Fruit fly (Drosophila melanogaster) whole organism, adult: ENCODE measurements around the gene Cow.

Source experiments
- CG11617 ChIP-seq: fragments of 200-800 bp; sonication (Bioruptor generic); optimal IDR thresholded peaks from 2 replicates; lab custom pipeline; 2017; ENCODE audit warnings: mild to moderate bottlenecking, missing biosample characterization, missing genetic modification reagents, missing genetic modification characterization
- CG12768 ChIP-seq: fragments of 200-800 bp; sonication (Bioruptor generic); optimal IDR thresholded peaks from 2 replicates; lab custom pipeline; 2017; ENCODE audit warnings: missing biosample characterization, missing genetic modification characterization, mild to moderate bottlenecking, moderate library complexity, missing genetic modification reagents
- CG14711 ChIP-seq: fragments of 200-800 bp; sonication (Bioruptor generic); optimal IDR thresholded peaks from 2 replicates; lab custom pipeline; 2018; ENCODE audit warnings: missing biosample characterization, mild to moderate bottlenecking, missing genetic modification characterization, moderate library complexity
- CG1620 ChIP-seq: fragments of 200-800 bp; sonication (Bioruptor generic); optimal IDR thresholded peaks from 2 replicates; lab custom pipeline; 2016; ENCODE audit warnings: missing biosample characterization, missing genetic modification characterization
- CG33017 ChIP-seq: fragments of 200-800 bp; sonication (Bioruptor generic); optimal IDR thresholded peaks from 2 replicates; lab custom pipeline; 2018; ENCODE audit warnings: missing biosample characterization, mild to moderate bottlenecking, missing genetic modification characterization, moderate library complexity
- CG5204 ChIP-seq: fragments of 200-800 bp; sonication (Bioruptor generic); optimal IDR thresholded peaks from 2 replicates; lab custom pipeline; 2016; ENCODE audit warnings: missing biosample characterization, missing genetic modification characterization
- CG7045 ChIP-seq: fragments of 200-800 bp; sonication (Bioruptor generic); optimal IDR thresholded peaks from 2 replicates; lab custom pipeline; 2017; ENCODE audit warnings: missing biosample characterization, mild to moderate bottlenecking, missing genetic modification characterization
- CG7101 ChIP-seq: fragments of 200-800 bp; sonication (Bioruptor generic); optimal IDR thresholded peaks from 2 replicates; lab custom pipeline; 2018; ENCODE audit warnings: missing biosample characterization, mild to moderate bottlenecking, missing genetic modification characterization, moderate library complexity
- Clk ChIP-seq: fragments of 200-800 bp; sonication (Bioruptor generic); optimal IDR thresholded peaks from 2 replicates; lab custom pipeline; 2017; ENCODE audit warnings: missing biosample characterization, missing genetic modification characterization
- Crg-1 ChIP-seq: fragments of 200-800 bp; sonication (Bioruptor generic); optimal IDR thresholded peaks from 2 replicates; lab custom pipeline; 2016; ENCODE audit warnings: missing biosample characterization, missing genetic modification characterization
- Hr96 ChIP-seq: fragments of 200-800 bp; sonication (Bioruptor generic); optimal IDR thresholded peaks from 2 replicates; lab custom pipeline; 2016; ENCODE audit warnings: missing biosample characterization, missing genetic modification characterization
- Mnt ChIP-seq: fragments of 200-800 bp; sonication (Bioruptor generic); optimal IDR thresholded peaks from 2 replicates; lab custom pipeline; 2016; ENCODE audit warnings: missing biosample characterization, mild to moderate bottlenecking, missing genetic modification characterization
- bab1 ChIP-seq: fragments of 200-800 bp; sonication (Bioruptor generic); optimal IDR thresholded peaks from 3 replicates; lab custom pipeline; 2019; ENCODE audit warnings: missing biosample characterization, mild to moderate bottlenecking, missing genetic modification characterization, moderate library complexity
- cic ChIP-seq: fragments of 200-800 bp; sonication (Bioruptor generic); optimal IDR thresholded peaks from 2 replicates; lab custom pipeline; 2017; ENCODE audit warnings: missing biosample characterization, mild to moderate bottlenecking, missing genetic modification characterization, moderate library complexity
- cnc ChIP-seq, 2 experiments: fragments of >200 bp; optimal IDR thresholded peaks; 2 replicates each; lab custom pipeline; 2017
- kay ChIP-seq: fragments of 200-800 bp; sonication (Bioruptor generic); peaks from one replicate; lab custom pipeline; 2016; ENCODE audit warnings: missing biosample characterization, missing genetic modification characterization, borderline replicate concordance
- ovo ChIP-seq: fragments of 200-800 bp; sonication (Bioruptor generic); optimal IDR thresholded peaks from 2 replicates; lab custom pipeline; 2016; ENCODE audit warnings: missing biosample characterization, missing genetic modification characterization
- pad ChIP-seq: fragments of 200-800 bp; sonication (Bioruptor generic); optimal IDR thresholded peaks from 3 replicates; lab custom pipeline; 2017; ENCODE audit warnings: missing biosample characterization, missing genetic modification characterization, mild to moderate bottlenecking, moderate library complexity, missing genetic modification reagents
- tj ChIP-seq: fragments of 200-800 bp; sonication (Bioruptor generic); optimal IDR thresholded peaks from 3 replicates; lab custom pipeline; 2017; ENCODE audit warnings: missing biosample characterization, mild to moderate bottlenecking, missing genetic modification characterization, moderate library complexity
- toe ChIP-seq: fragments of 200-800 bp; sonication (Bioruptor generic); optimal IDR thresholded peaks from 2 replicates; lab custom pipeline; 2016; ENCODE audit warnings: missing biosample characterization, missing genetic modification characterization

Cow gene

dm6 chr3R:23074480-23074879 lies 38.0 kb downstream of the Cow start:
- no peak for TF ChIP-seq CG14711 (tag; lab: Kevin White, UChicago)
- TF ChIP-seq ovo (GFP tag; lab: Kevin White, UChicago): no peak
- no peak for TF ChIP-seq CG12768
- no peak for TF ChIP-seq CG33017 (tag; lab: Kevin White, UChicago)
- no peak for TF ChIP-seq toe
- no peak for TF ChIP-seq pad

- TF ChIP-seq Clk (GFP tag; lab: Kevin White, UChicago) (peak; percentile 60), tj (GFP tag; lab: Kevin White, UChicago) (peak; percentile 39), CG7045 (GFP tag; lab: Kevin White, UChicago) (peak; percentile 76), toe (peak; percentile 63), Crg-1 (no peak), CG14711 (tag; lab: Kevin White, UChicago) (peak; percentile 3), kay (GFP tag; lab: Kevin White, UChicago) (peak; percentile 69), CG11617 (GFP tag; lab: Kevin White, UChicago) (peak; percentile 76), CG7101 (tag; lab: Kevin White, UChicago) (peak; percentile 54), Hr96 (GFP tag; lab: Kevin White, UChicago) (peak; percentile 25), CG33017 (tag; lab: Kevin White, UChicago) (peak; percentile 59), pad (peak; percentile 30), CG5204 (GFP tag; lab: Kevin White, UChicago) (peak; percentile 74), CG1620 (no peak), ovo (GFP tag; lab: Kevin White, UChicago) (no peak), bab1 (GFP tag; lab: Kevin White, UChicago) (no peak), cnc (optimal IDR thresholded peaks at IDR 0.05; lab: Kevin White, UChicago) (peak in 1 of 2 experiments; percentile 77), Mnt (GFP tag; lab: Kevin White, UChicago) (no peak), cic (GFP tag; lab: Kevin White, UChicago) (no peak), CG12768 (peak; percentile 71)
Measured at dm6 chr3R:23067209-23067826, 45.2 kb downstream of the Cow start, which contains the start of gene CG17111. TSS of gene CG17111 (minus strand) at chr3R:23067259.

- TF ChIP-seq CG11617 (GFP tag; lab: Kevin White, UChicago) (peak; percentile 9), Crg-1 (peak; percentile 0), CG14711 (tag; lab: Kevin White, UChicago) (peak; percentile 58), cic (GFP tag; lab: Kevin White, UChicago) (no peak), CG5204 (GFP tag; lab: Kevin White, UChicago) (no peak), cnc (optimal IDR thresholded peaks at IDR 0.05; lab: Kevin White, UChicago) (no peak), CG7101 (tag; lab: Kevin White, UChicago) (peak; percentile 4), tj (GFP tag; lab: Kevin White, UChicago) (peak; percentile 43), CG33017 (tag; lab: Kevin White, UChicago) (peak; percentile 10)
Measured at dm6 chr3R:23061209-23061608, 51.3 kb downstream of the Cow start, which contains the start of the genes sav and Ublcp1. TSS of gene sav (minus strand) at chr3R:23061304. TSS of gene Ublcp1 (plus strand) at chr3R:23061493.

dm6 chr3R:23060166-23060565 lies 52.4 kb downstream of the Cow start:
- TF ChIP-seq kay (GFP tag; lab: Kevin White, UChicago) (no peak), tj (GFP tag; lab: Kevin White, UChicago) (no peak), pad (no peak), Hr96 (GFP tag; lab: Kevin White, UChicago) (no peak)

- no peak for TF ChIP-seq CG5204 (GFP tag; lab: Kevin White, UChicago)
- TF ChIP-seq CG11617 (GFP tag; lab: Kevin White, UChicago): no peak
- no peak for TF ChIP-seq ovo (GFP tag; lab: Kevin White, UChicago)
- no peak for TF ChIP-seq kay (GFP tag; lab: Kevin White, UChicago)
- TF ChIP-seq Mnt (GFP tag; lab: Kevin White, UChicago): no peak
- TF ChIP-seq CG7045 (GFP tag; lab: Kevin White, UChicago): no peak
Measured at dm6 chr3R:23058858-23059257, 53.7 kb downstream of the Cow start, which contains the start of gene Ctns. TSS of gene Ctns (minus strand) at chr3R:23058958.

- TF ChIP-seq cnc (optimal IDR thresholded peaks at IDR 0.05; lab: Kevin White, UChicago) (no peak), Clk (GFP tag; lab: Kevin White, UChicago) (no peak), bab1 (GFP tag; lab: Kevin White, UChicago) (peak; percentile 2), ovo (GFP tag; lab: Kevin White, UChicago) (no peak)
Measured at dm6 chr3R:23057390-23057789, 55.1 kb downstream of the Cow start.

- peak; percentile 11 for TF ChIP-seq cic (GFP tag; lab: Kevin White, UChicago)
- no peak for TF ChIP-seq toe
- peak; percentile 11 for TF ChIP-seq Mnt (GFP tag; lab: Kevin White, UChicago)
Measured at dm6 chr3R:23056753-23057152, 55.8 kb downstream of the Cow start.
